Worm (Caenorhabditis elegans) whole organism, L4 larva: Measurements from ENCODE around the gene nhr-103.
A peak's percentile ranks its signal among the peaks of the same experiment; 100 is the strongest.

Source experiments
- F10B5.3 ChIP-seq: sonication (generic microtip); optimal IDR thresholded peaks from 2 replicates; lab custom pipeline; 2016; ENCODE audit warnings: mild to moderate bottlenecking, missing genetic modification characterization, missing compliant biosample characterization
- F49E8.2 ChIP-seq: sonication (generic microtip); optimal IDR thresholded peaks from 2 replicates; lab custom pipeline; 2016; ENCODE audit warnings: missing compliant biosample characterization, mild to moderate bottlenecking, missing genetic modification characterization, borderline replicate concordance
- R02D3.7 ChIP-seq: fragments of 150-350 bp; sonication (generic microtip); optimal IDR thresholded peaks from 3 replicates; lab custom pipeline; 2014; ENCODE audit warnings: missing biosample characterization, missing genetic modification characterization
- T20F7.1 ChIP-seq: fragments of 200-800 bp; sonication (Bioruptor generic); optimal IDR thresholded peaks from 2 replicates; lab custom pipeline; 2018; ENCODE audit warnings: mild to moderate bottlenecking, missing genetic modification characterization, missing compliant biosample characterization
- T26A8.4 ChIP-seq: fragments of 200-800 bp; sonication (Bioruptor generic); IDR thresholded peaks from 2 replicates; pipeline ENCODE4 v1.3.6; 2022; ENCODE audit warnings: missing genetic modification characterization, missing compliant biosample characterization
- aha-1 ChIP-seq: fragments of 150-350 bp; peaks from one replicate; lab custom pipeline; 2014; ENCODE audit warnings: missing biosample characterization, missing genetic modification characterization
- arid-1 ChIP-seq: fragments of 200-800 bp; sonication (Bioruptor generic); conservative IDR thresholded peaks from 2 replicates; pipeline ENCODE4 v1.3.6; 2022; ENCODE audit warnings: missing genetic modification reagents, missing genetic modification characterization, missing compliant biosample characterization
- attf-4 ChIP-seq: sonication (generic microtip); optimal IDR thresholded peaks from 3 replicates; lab custom pipeline; 2017; ENCODE audit warnings: missing biosample characterization, missing genetic modification characterization
- ceh-82 ChIP-seq: sonication (generic microtip); optimal IDR thresholded peaks from 2 replicates; lab custom pipeline; 2017; ENCODE audit warnings: missing biosample characterization, missing genetic modification characterization
- daf-16 ChIP-seq, 3 experiments: sonication (generic microtip); optimal IDR thresholded peaks; 2 replicates each; lab custom pipeline; 2016 to 2017; ENCODE audit warnings: missing genetic modification characterization in 3 of 3, missing genetic modification reagents in 3 of 3, mild to moderate bottlenecking in 2 of 3, missing compliant biosample characterization in 2 of 3, missing biosample characterization in 1 of 3, moderate library complexity in 1 of 3
- daf-8 ChIP-seq: fragments of 200-800 bp; sonication (Bioruptor generic); IDR thresholded peaks from 2 replicates; pipeline ENCODE4 v1.3.6; 2022; ENCODE audit warnings: missing genetic modification characterization, missing compliant biosample characterization
- dmd-6 ChIP-seq: fragments of 200-800 bp; sonication (Bioruptor generic); IDR thresholded peaks from 2 replicates; pipeline ENCODE4 v1.3.6; 2022; ENCODE audit warnings: missing genetic modification reagents, missing genetic modification characterization, missing compliant biosample characterization
- duxl-1 ChIP-seq: sonication (generic microtip); optimal IDR thresholded peaks from 2 replicates; lab custom pipeline; 2016; ENCODE audit warnings: mild to moderate bottlenecking, missing genetic modification characterization, moderate library complexity, missing compliant biosample characterization; ENCODE audit not compliant: poor library complexity
- dve-1 ChIP-seq: sonication (generic microtip); optimal IDR thresholded peaks from 2 replicates; lab custom pipeline; 2017; ENCODE audit warnings: antibody characterized with exemption, mild to moderate bottlenecking, missing genetic modification characterization, missing compliant biosample characterization; ENCODE audit not compliant: insufficient read depth
- egl-43 ChIP-seq: fragments of 200-800 bp; sonication (Bioruptor generic); IDR thresholded peaks from 2 replicates; pipeline ENCODE4 v1.3.6; 2022; ENCODE audit warnings: missing genetic modification reagents, missing genetic modification characterization, missing compliant biosample characterization
- fkh-10 ChIP-seq: fragments of 150-350 bp; optimal IDR thresholded peaks from 2 replicates; lab custom pipeline; 2014; ENCODE audit warnings: missing biosample characterization, missing genetic modification reagents, missing genetic modification characterization
- hlh-11 ChIP-seq: fragments of 200-800 bp; sonication (Bioruptor generic); optimal IDR thresholded peaks from 2 replicates; lab custom pipeline; 2018; ENCODE audit warnings: mild to moderate bottlenecking, missing genetic modification characterization, missing compliant biosample characterization
- hmg-1.1 ChIP-seq: fragments of 200-800 bp; sonication (Bioruptor generic); IDR thresholded peaks from 2 replicates; pipeline ENCODE4 v1.3.6; 2022; ENCODE audit warnings: missing genetic modification reagents, missing genetic modification characterization, missing compliant biosample characterization
- mdl-1 ChIP-seq, 2 experiments: fragments of 150-350 bp in 1 of 2; sonication (generic microtip) in 1 of 2; optimal IDR thresholded peaks; 2 replicates each; lab custom pipeline; 2014 to 2017; ENCODE audit warnings: missing biosample characterization in 2 of 2, missing genetic modification characterization in 2 of 2
- mes-2 ChIP-seq: sonication (generic microtip); optimal IDR thresholded peaks from 2 replicates; lab custom pipeline; 2016; ENCODE audit warnings: missing genotype, mild to moderate bottlenecking, missing genetic modification characterization, missing compliant biosample characterization; ENCODE audit not compliant: poor library complexity, severe bottlenecking
- mxl-3 ChIP-seq: fragments of 200-800 bp; sonication (Bioruptor generic); optimal IDR thresholded peaks from 2 replicates; lab custom pipeline; 2018; ENCODE audit warnings: mild to moderate bottlenecking, missing genetic modification characterization, missing compliant biosample characterization
- nhr-102 ChIP-seq: sonication (generic microtip); optimal IDR thresholded peaks from 2 replicates; lab custom pipeline; 2016; ENCODE audit warnings: mild to moderate bottlenecking, missing genetic modification characterization, moderate library complexity, missing compliant biosample characterization
- nhr-28 ChIP-seq: fragments of 150-350 bp; optimal IDR thresholded peaks from 2 replicates; lab custom pipeline; 2014; ENCODE audit warnings: missing biosample characterization, missing genetic modification characterization
- nhr-48 ChIP-seq: sonication (generic microtip); optimal IDR thresholded peaks from 2 replicates; lab custom pipeline; 2016; ENCODE audit warnings: mild to moderate bottlenecking, missing genetic modification characterization, missing compliant biosample characterization
- nhr-6 ChIP-seq: fragments of 150-350 bp; optimal IDR thresholded peaks from 2 replicates; lab custom pipeline; 2014; ENCODE audit warnings: missing biosample characterization, missing genetic modification characterization
- nhr-77 ChIP-seq: fragments of 150-350 bp; optimal IDR thresholded peaks from 2 replicates; lab custom pipeline; 2014; ENCODE audit warnings: missing biosample characterization, missing genetic modification characterization
- pha-4 ChIP-seq, 2 experiments: fragments of 150-350 bp in 1 of 2; fragments of 200-800 bp in 1 of 2; sonication (Bioruptor generic) in 1 of 2; IDR thresholded peaks in 1 of 2; optimal IDR thresholded peaks in 1 of 2; 2 replicates each; pipeline versions ENCODE4 v1.3.6 to Lab custom; 2014 to 2022; ENCODE audit warnings: missing genetic modification characterization in 2 of 2, missing genetic modification reagents in 2 of 2, missing biosample characterization in 1 of 2, missing compliant biosample characterization in 1 of 2
- php-3 ChIP-seq: fragments of 200-800 bp; sonication (Bioruptor generic); IDR thresholded peaks from 2 replicates; pipeline ENCODE4 v1.3.6; 2022; ENCODE audit warnings: missing genetic modification reagents, missing genetic modification characterization, missing compliant biosample characterization
- pqm-1 ChIP-seq: sonication (generic microtip); optimal IDR thresholded peaks from 2 replicates; lab custom pipeline; 2017; ENCODE audit warnings: missing biosample characterization, missing genetic modification characterization
- set-16 ChIP-seq: fragments of 200-800 bp; sonication (Bioruptor generic); IDR thresholded peaks from 2 replicates; pipeline ENCODE4 v1.3.6; 2022; ENCODE audit warnings: missing genetic modification reagents, missing genetic modification characterization, missing compliant biosample characterization
- tag-97 ChIP-seq: fragments of 200-800 bp; sonication (Bioruptor generic); IDR thresholded peaks from 2 replicates; pipeline ENCODE4 v1.3.6; 2022; ENCODE audit warnings: missing genetic modification characterization, missing compliant biosample characterization
- tra-1 ChIP-seq: fragments of 200-800 bp; sonication (Bioruptor generic); IDR thresholded peaks from 2 replicates; pipeline ENCODE4 v1.3.6; 2022; ENCODE audit warnings: missing genetic modification reagents, missing genetic modification characterization, missing compliant biosample characterization
- vab-7 ChIP-seq: fragments of 200-800 bp; sonication (Bioruptor generic); IDR thresholded peaks from 2 replicates; pipeline ENCODE4 v1.3.6; 2022; ENCODE audit warnings: missing genetic modification reagents, missing genetic modification characterization, missing compliant biosample characterization
- zag-1 ChIP-seq: fragments of 150-350 bp; optimal IDR thresholded peaks from 2 replicates; lab custom pipeline; 2014; ENCODE audit warnings: missing biosample characterization, missing genetic modification characterization
- zip-11 ChIP-seq: fragments of 200-800 bp; sonication (Bioruptor generic); IDR thresholded peaks from 2 replicates; pipeline ENCODE4 v1.3.6; 2022; ENCODE audit warnings: missing genetic modification characterization, missing compliant biosample characterization

The nhr-103 gene

ce11 chrV:2192117-2192516 lies 33.1 kb upstream of the nhr-103 start, which contains the start of gene nhr-13 (continued):
- peak; percentile 29 for TF ChIP-seq mes-2 (tag; lab: Kevin White, UChicago)
- TF ChIP-seq duxl-1 (tag; lab: Kevin White, UChicago), result peak; percentile 30
- peak; percentile 82 for TF ChIP-seq aha-1 (tag; lab: Kevin White, UChicago)
- no peak for TF ChIP-seq T20F7.1 (GFP tag; lab: Kevin White, UChicago)
- peak in 1 of 2 experiments; percentile 13 for TF ChIP-seq mdl-1 (tag; optimal IDR thresholded peaks at IDR 0.05; lab: Kevin White, UChicago)
- no peak for TF ChIP-seq tag-97 (GFP tag; lab: Robert Waterston, UW)
- no peak for TF ChIP-seq mxl-3 (GFP tag; lab: Kevin White, UChicago)
- no peak for TF ChIP-seq zip-11 (GFP tag; lab: Robert Waterston, UW)
- no peak for TF ChIP-seq T26A8.4

DNA sequence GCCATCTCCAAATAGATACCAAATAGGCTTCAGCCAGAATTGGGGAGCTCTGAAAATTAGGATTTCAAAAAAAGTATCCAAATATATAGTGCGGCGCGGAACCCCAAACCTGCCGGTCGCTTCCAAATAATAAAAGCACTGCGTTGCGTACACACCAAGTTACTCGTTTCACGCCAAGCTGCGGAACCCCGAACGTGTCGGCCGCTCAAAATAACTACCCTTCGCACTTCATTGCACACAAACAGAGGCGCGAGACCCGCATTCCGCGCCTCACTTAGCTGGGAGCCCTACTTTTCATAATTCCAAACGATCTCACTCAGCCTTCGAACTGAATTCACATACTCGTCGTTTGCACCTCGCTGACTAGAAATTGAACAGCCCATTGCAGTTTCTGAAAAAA lies 25.6 kb upstream of the nhr-103 start:
- TF ChIP-seq hmg-1.1 (GFP tag; lab: Robert Waterston, UW), result no peak
- no peak for TF ChIP-seq zip-11 (GFP tag; lab: Robert Waterston, UW)
- TF ChIP-seq ceh-82 (tag; lab: Kevin White, UChicago), result no peak
- TF ChIP-seq R02D3.7 (tag; lab: Kevin White, UChicago), result no peak
- TF ChIP-seq attf-4, result no peak
- no peak for TF ChIP-seq pha-4 (GFP tag; IDR thresholded peaks at IDR 0.05; lab: Robert Waterston, UW)
- no peak for TF ChIP-seq pha-4 (tag; optimal IDR thresholded peaks at IDR 0.05; lab: Kevin White, UChicago)
- TF ChIP-seq nhr-48 (tag; lab: Kevin White, UChicago), result no peak
- TF ChIP-seq mes-2 (tag; lab: Kevin White, UChicago), result no peak
- TF ChIP-seq nhr-102 (tag; lab: Kevin White, UChicago), result no peak
- no peak for TF ChIP-seq tra-1 (GFP tag; lab: Robert Waterston, UW)
- TF ChIP-seq fkh-10, result no peak
- no peak for TF ChIP-seq nhr-77 (tag; lab: Kevin White, UChicago)
- no peak for TF ChIP-seq arid-1 (GFP tag; lab: Robert Waterston, UW)
- no peak for TF ChIP-seq set-16
- no peak for TF ChIP-seq F10B5.3

ce11 chrV:2200402-2200801 lies 24.8 kb upstream of the nhr-103 start:
- TF ChIP-seq egl-43 (0 out of 2 replicates have a peak, but pooled peaks have one; percentile 3), set-16 (peak; percentile 69; the same call in 1 of the 2 replicates), vab-7 (GFP tag; lab: Robert Waterston, UW) (no peak)

DNA sequence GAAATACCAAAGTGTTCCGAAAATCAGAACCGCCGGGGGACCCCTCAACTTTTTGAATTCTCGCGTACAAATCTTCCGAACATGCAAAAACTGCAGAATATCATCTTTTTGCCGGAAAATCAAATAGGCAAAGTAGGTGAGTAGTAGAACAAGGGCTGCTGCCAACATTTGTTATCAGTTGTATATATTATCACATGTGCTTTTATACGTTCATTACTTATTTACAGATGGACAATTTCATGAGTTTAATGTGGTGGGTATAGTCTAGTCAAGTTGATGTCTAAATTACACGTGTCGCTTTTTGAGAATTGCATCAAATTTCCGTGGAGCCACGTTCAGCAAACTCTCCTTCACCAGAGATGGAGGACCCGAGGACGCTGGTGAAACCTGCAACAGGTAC lies 24.0 kb upstream of the nhr-103 start, which contains the start of gene cyp-32B1:
Gene cyp-32B1 (minus strand): TSS at position 176 of the 400 bp plus-strand sequence.
- peak; percentile 2 for TF ChIP-seq hlh-11
- no peak for TF ChIP-seq daf-16 (GFP tag; optimal IDR thresholded peaks at IDR 0.05; lab: Kevin White, UChicago)
- TF ChIP-seq daf-16 (tag; optimal IDR thresholded peaks at IDR 0.05; lab: Kevin White, UChicago), result peak; percentile 67
- TF ChIP-seq mdl-1 (tag; optimal IDR thresholded peaks at IDR 0.05; lab: Kevin White, UChicago), result peak in 1 of 2 experiments; percentile 15
- TF ChIP-seq zag-1 (tag; lab: Kevin White, UChicago), result no peak
- TF ChIP-seq pqm-1, result peak; percentile 29
- TF ChIP-seq nhr-6, result no peak
- peak; percentile 50; the same call in 1 of the 2 replicates for TF ChIP-seq dmd-6 (GFP tag; lab: Robert Waterston, UW)
- peak; percentile 52 for TF ChIP-seq dve-1 (tag; lab: Kevin White, UChicago)
- 0 out of 2 replicates have a peak, but pooled peaks have one; percentile 35 for TF ChIP-seq php-3
- TF ChIP-seq F49E8.2 (tag; lab: Kevin White, UChicago), result no peak
- TF ChIP-seq nhr-28 (tag; lab: Kevin White, UChicago), result peak; percentile 37
- TF ChIP-seq daf-8 (GFP tag; lab: Robert Waterston, UW), result no peak
- TF ChIP-seq, all 104 proteins: peak for 8
